Fruit fly (Drosophila melanogaster) whole organism, embryonic: ENCODE results near the gene CG15880.
A peak's percentile ranks its signal among the peaks of the same experiment; 100 is the strongest.

Experiments used
- ATbp ChIP-seq: fragments of 200-800 bp; sonication (Bioruptor generic); optimal IDR thresholded peaks from 2 replicates; lab custom pipeline; 2017; ENCODE audit warnings: missing biosample characterization, mild to moderate bottlenecking, missing genetic modification characterization, missing genetic modification reagents
- B-H2 ChIP-seq: fragments of 200-800 bp; sonication (Bioruptor generic); optimal IDR thresholded peaks from 2 replicates; lab custom pipeline; 2018; ENCODE audit warnings: missing biosample characterization, mild to moderate bottlenecking, missing genetic modification characterization
- BEAF-32 ChIP-seq: fragments of 200-800 bp; sonication (Bioruptor generic); optimal IDR thresholded peaks from 3 replicates; lab custom pipeline; 2017; ENCODE audit warnings: missing biosample characterization, missing genetic modification characterization, mild to moderate bottlenecking, moderate library complexity, missing genetic modification reagents
- CG1024 ChIP-seq: fragments of 200-800 bp; sonication (Bioruptor generic); IDR thresholded peaks from 2 replicates; pipeline ENCODE4 v1.3.6; 2022; ENCODE audit warnings: missing biosample characterization, missing genetic modification characterization
- CG11456 ChIP-seq: fragments of 200-800 bp; sonication (Bioruptor generic); IDR thresholded peaks from 3 replicates; pipeline ENCODE4 v1.3.6; 2022; ENCODE audit warnings: missing biosample characterization, missing genetic modification characterization
- CG13624 ChIP-seq: fragments of 200-800 bp; sonication (Bioruptor generic); optimal IDR thresholded peaks from 2 replicates; lab custom pipeline; 2016; ENCODE audit warnings: missing biosample characterization, missing genetic modification characterization
- CG14441 ChIP-seq: fragments of 200-800 bp; sonication (Bioruptor generic); IDR thresholded peaks from 2 replicates; pipeline ENCODE4 v1.3.6; 2022; ENCODE audit warnings: missing biosample characterization, missing genetic modification characterization
- CG17568 ChIP-seq: fragments of 200-800 bp; sonication (Bioruptor generic); optimal IDR thresholded peaks from 2 replicates; lab custom pipeline; 2018; ENCODE audit warnings: missing biosample characterization, mild to moderate bottlenecking, missing genetic modification characterization, moderate library complexity
- CG18476 ChIP-seq: fragments of 200-800 bp; sonication (Bioruptor generic); optimal IDR thresholded peaks from 2 replicates; lab custom pipeline; 2016; ENCODE audit warnings: missing biosample characterization, mild to moderate bottlenecking, missing genetic modification characterization
- CG2129 ChIP-seq: fragments of 200-800 bp; sonication (Bioruptor generic); IDR thresholded peaks from 2 replicates; pipeline ENCODE4 v1.3.6; 2022; ENCODE audit warnings: missing biosample characterization, missing genetic modification characterization; ENCODE audit not compliant: partially characterized antibody
- CG31224 ChIP-seq: fragments of 200-800 bp; sonication (Bioruptor generic); IDR thresholded peaks from 2 replicates; pipeline ENCODE4 v1.3.6; 2022; ENCODE audit warnings: missing biosample characterization, missing genetic modification characterization
- CG32532 ChIP-seq: fragments of 200-800 bp; sonication (Bioruptor generic); IDR thresholded peaks from 2 replicates; pipeline ENCODE4 v1.3.6; 2022; ENCODE audit warnings: missing biosample characterization, missing genetic modification characterization
- CG4404 ChIP-seq: fragments of 200-800 bp; sonication (Bioruptor generic); IDR thresholded peaks from 2 replicates; pipeline ENCODE4 v1.3.6; 2022; ENCODE audit warnings: missing biosample characterization, missing genetic modification characterization
- CG6689 ChIP-seq: fragments of 200-800 bp; sonication (Bioruptor generic); IDR thresholded peaks from 2 replicates; pipeline ENCODE4 v1.3.6; 2022; ENCODE audit warnings: missing biosample characterization, missing genetic modification characterization
- CG6765 ChIP-seq: fragments of 200-800 bp; sonication (Bioruptor generic); optimal IDR thresholded peaks from 3 replicates; lab custom pipeline; 2017; ENCODE audit warnings: missing biosample characterization, mild to moderate bottlenecking, missing genetic modification characterization
- CG6813 ChIP-seq: fragments of 200-800 bp; sonication (Bioruptor generic); optimal IDR thresholded peaks from 2 replicates; lab custom pipeline; 2017; ENCODE audit warnings: missing biosample characterization, missing genetic modification characterization, mild to moderate bottlenecking, moderate library complexity, missing genetic modification reagents
- CG9727 ChIP-seq: fragments of 200-800 bp; sonication (Bioruptor generic); optimal IDR thresholded peaks from 3 replicates; lab custom pipeline; 2017; ENCODE audit warnings: missing biosample characterization, mild to moderate bottlenecking, missing genetic modification characterization
- CTCF ChIP-seq: fragments of 200-800 bp; sonication (Bioruptor generic); optimal IDR thresholded peaks from 2 replicates; lab custom pipeline; 2017; ENCODE audit warnings: missing biosample characterization, mild to moderate bottlenecking, missing genetic modification characterization, moderate library complexity
- CrebB ChIP-seq: fragments of 200-800 bp; sonication (Bioruptor generic); optimal IDR thresholded peaks from 3 replicates; lab custom pipeline; 2018; ENCODE audit warnings: missing biosample characterization, mild to moderate bottlenecking, missing genetic modification characterization
- Doc3 ChIP-seq: fragments of 200-800 bp; sonication (Bioruptor generic); IDR thresholded peaks from 3 replicates; pipeline ENCODE4 v1.3.6; 2022; ENCODE audit warnings: missing biosample characterization, missing genetic modification characterization; ENCODE audit not compliant: partially characterized antibody
- Dp ChIP-seq: fragments of 200-800 bp; sonication (Bioruptor generic); optimal IDR thresholded peaks from 2 replicates; lab custom pipeline; 2018; ENCODE audit warnings: missing biosample characterization, mild to moderate bottlenecking, missing genetic modification characterization, moderate library complexity
- MTF-1 ChIP-seq: fragments of 200-800 bp; sonication (Bioruptor generic); optimal IDR thresholded peaks from 2 replicates; lab custom pipeline; 2018; ENCODE audit warnings: missing biosample characterization, mild to moderate bottlenecking, missing genetic modification characterization, borderline replicate concordance
- Med ChIP-seq: fragments of 200-800 bp; sonication (Bioruptor generic); peaks from one replicate; lab custom pipeline; 2016; ENCODE audit warnings: missing biosample characterization, missing genetic modification characterization, mild to moderate bottlenecking, inconsistent platforms, moderate library complexity
- Meics ChIP-seq: fragments of 200-800 bp; sonication (Bioruptor generic); optimal IDR thresholded peaks from 2 replicates; lab custom pipeline; 2017; ENCODE audit warnings: missing biosample characterization, mild to moderate bottlenecking, missing genetic modification characterization
- PHDP ChIP-seq: fragments of 200-800 bp; sonication (Bioruptor generic); optimal IDR thresholded peaks from 3 replicates; lab custom pipeline; 2018; ENCODE audit warnings: missing biosample characterization, mild to moderate bottlenecking, missing genetic modification characterization, moderate library complexity
- Rx ChIP-seq: fragments of 200-800 bp; sonication (Bioruptor generic); IDR thresholded peaks from 2 replicates; pipeline ENCODE4 v1.3.6; 2022; ENCODE audit warnings: missing biosample characterization, missing genetic modification characterization
- Sin3A ChIP-seq: fragments of >200 bp; optimal IDR thresholded peaks from 2 replicates; lab custom pipeline; 2018
- Sox102F ChIP-seq: fragments of 200-800 bp; sonication (Bioruptor generic); optimal IDR thresholded peaks from 2 replicates; lab custom pipeline; 2018; ENCODE audit warnings: missing biosample characterization, mild to moderate bottlenecking, missing genetic modification characterization, moderate library complexity
- bbx ChIP-seq: fragments of 200-800 bp; sonication (Bioruptor generic); IDR thresholded peaks from 2 replicates; pipeline ENCODE4 v1.3.6; 2022; ENCODE audit warnings: missing biosample characterization, missing genetic modification characterization; ENCODE audit not compliant: partially characterized antibody
- cad ChIP-seq: fragments of >200 bp; optimal IDR thresholded peaks from 2 replicates; lab custom pipeline; 2017; ENCODE audit warnings: missing biosample characterization, missing genetic modification characterization
- chinmo ChIP-seq: fragments of 200-800 bp; sonication (Bioruptor generic); IDR thresholded peaks from 4 replicates; pipeline ENCODE4 v1.3.6; 2022; ENCODE audit warnings: missing biosample characterization, missing genetic modification characterization; ENCODE audit not compliant: partially characterized antibody
- danr ChIP-seq: fragments of 200-800 bp; sonication (Bioruptor generic); IDR thresholded peaks from 2 replicates; pipeline ENCODE4 v1.3.6; 2022; ENCODE audit warnings: missing biosample characterization, missing genetic modification characterization
- emc ChIP-seq: fragments of 200-800 bp; sonication (Bioruptor generic); optimal IDR thresholded peaks from 2 replicates; lab custom pipeline; 2016; ENCODE audit warnings: missing biosample characterization, missing genetic modification characterization
- eyg ChIP-seq: fragments of 200-800 bp; sonication (Bioruptor generic); optimal IDR thresholded peaks from 3 replicates; lab custom pipeline; 2016; ENCODE audit warnings: missing biosample characterization, missing genetic modification characterization
- her ChIP-seq: fragments of 200-800 bp; sonication (Bioruptor generic); optimal IDR thresholded peaks from 2 replicates; lab custom pipeline; 2016; ENCODE audit warnings: missing biosample characterization, missing genetic modification characterization
- kah ChIP-seq: fragments of 200-800 bp; sonication (Bioruptor generic); optimal IDR thresholded peaks from 2 replicates; lab custom pipeline; 2018; ENCODE audit warnings: missing biosample characterization, mild to moderate bottlenecking, missing genetic modification characterization
- kni ChIP-seq: fragments of 200-800 bp; sonication (Bioruptor generic); optimal IDR thresholded peaks from 3 replicates; lab custom pipeline; 2017; ENCODE audit warnings: mild to moderate bottlenecking, missing biosample characterization, missing genetic modification reagents, missing genetic modification characterization
- mam ChIP-seq: fragments of 200-800 bp; sonication (Bioruptor generic); optimal IDR thresholded peaks from 3 replicates; lab custom pipeline; 2016; ENCODE audit warnings: missing biosample characterization, missing genetic modification characterization
- nerfin-1 ChIP-seq: fragments of 200-800 bp; sonication (Bioruptor generic); optimal IDR thresholded peaks from 3 replicates; lab custom pipeline; 2019; ENCODE audit warnings: missing biosample characterization, mild to moderate bottlenecking, missing genetic modification characterization, moderate library complexity
- nom ChIP-seq: fragments of 200-800 bp; sonication (Bioruptor generic); optimal IDR thresholded peaks from 2 replicates; lab custom pipeline; 2017; ENCODE audit warnings: missing biosample characterization, missing genetic modification characterization, mild to moderate bottlenecking, moderate library complexity, missing genetic modification reagents
- otp ChIP-seq: fragments of 200-800 bp; sonication (Bioruptor generic); IDR thresholded peaks from 3 replicates; pipeline ENCODE4, ENCODE4 v1.3.6; 2022; ENCODE audit warnings: missing biosample characterization, missing genetic modification characterization
- p53 ChIP-seq: fragments of 200-800 bp; sonication (Bioruptor generic); optimal IDR thresholded peaks from 2 replicates; lab custom pipeline; 2016; ENCODE audit warnings: missing biosample characterization, missing genetic modification characterization
- pzg ChIP-seq: fragments of 200-800 bp; sonication (Bioruptor generic); optimal IDR thresholded peaks from 3 replicates; lab custom pipeline; 2018; ENCODE audit warnings: missing biosample characterization, mild to moderate bottlenecking, missing genetic modification characterization, moderate library complexity
- ro ChIP-seq: fragments of 200-800 bp; sonication (Bioruptor generic); IDR thresholded peaks from 2 replicates; pipeline ENCODE4 v1.3.6; 2022; ENCODE audit warnings: missing biosample characterization, missing genetic modification characterization
- sens ChIP-seq: fragments of 200-800 bp; sonication (Bioruptor generic); peaks from one replicate; lab custom pipeline; 2016; ENCODE audit warnings: missing biosample characterization, missing genetic modification characterization
- seq ChIP-seq: fragments of 200-800 bp; sonication (Bioruptor generic); IDR thresholded peaks from 2 replicates; pipeline ENCODE4 v1.3.6; 2022; ENCODE audit warnings: missing biosample characterization, missing genetic modification characterization
- sim ChIP-seq: fragments of 200-800 bp; sonication (Bioruptor generic); IDR thresholded peaks from 2 replicates; pipeline ENCODE4 v1.3.6; 2022; ENCODE audit warnings: missing biosample characterization, missing genetic modification characterization
- tll ChIP-seq, 2 experiments: fragments of 200-800 bp in 1 of 2; fragments of >200 bp in 1 of 2; sonication (Bioruptor generic) in 1 of 2; optimal IDR thresholded peaks; 2 replicates each; lab custom pipeline; 2017 to 2019; ENCODE audit warnings: missing biosample characterization in 2 of 2, missing genetic modification characterization in 2 of 2, mild to moderate bottlenecking in 1 of 2, moderate library complexity in 1 of 2
- unpg ChIP-seq: fragments of 200-800 bp; sonication (Bioruptor generic); optimal IDR thresholded peaks from 3 replicates; lab custom pipeline; 2018; ENCODE audit warnings: missing biosample characterization, mild to moderate bottlenecking, missing genetic modification characterization, moderate library complexity
- zen2 ChIP-seq: fragments of 200-800 bp; sonication (Bioruptor generic); IDR thresholded peaks from 3 replicates; pipeline ENCODE4 v1.3.6; 2022; ENCODE audit warnings: missing biosample characterization, missing genetic modification characterization; ENCODE audit not compliant: partially characterized antibody

Gene CG15880

dm6 chr2L:849787-850512, 32.2 kb upstream of the CG15880 start (continued):
- no peak for TF ChIP-seq zen2
- no peak for TF ChIP-seq CG6765 (GFP tag; lab: Kevin White, UChicago)
- no peak for TF ChIP-seq seq (GFP tag; lab: Robert Waterston, UW)
- TF ChIP-seq PHDP (tag; lab: Kevin White, UChicago) = no peak
- no peak for TF ChIP-seq CG31224 (GFP tag; lab: Robert Waterston, UW)
- TF ChIP-seq sim (GFP tag; lab: Robert Waterston, UW) = no peak
- TF ChIP-seq kah (GFP tag; lab: Kevin White, UChicago) = no peak
- TF ChIP-seq BEAF-32 (GFP tag; lab: Kevin White, UChicago) = no peak
- TF ChIP-seq her = no peak
- TF ChIP-seq CG6689 = no peak
- no peak for TF ChIP-seq B-H2 (GFP tag; lab: Kevin White, UChicago)
- TF ChIP-seq CG6813 (GFP tag; lab: Kevin White, UChicago) = no peak
- no peak for TF ChIP-seq Doc3 (GFP tag; lab: Robert Waterston, UW)
- no peak for TF ChIP-seq CrebB (tag; lab: Kevin White, UChicago)
- TF ChIP-seq tll (GFP tag; optimal IDR thresholded peaks at IDR 0.05; lab: Kevin White, UChicago) = peak in 1 of 2 experiments; percentile 55
- no peak for TF ChIP-seq CG4404
- no peak for TF ChIP-seq nom (GFP tag; lab: Kevin White, UChicago)
- TF ChIP-seq CG1024 (GFP tag; lab: Robert Waterston, UW) = no peak
- no peak for TF ChIP-seq otp (GFP tag; lab: Robert Waterston, UW)
- TF ChIP-seq CG2129 = no peak
- TF ChIP-seq Sox102F (GFP tag; lab: Kevin White, UChicago) = no peak
- TF ChIP-seq Meics (GFP tag; lab: Kevin White, UChicago) = no peak
- TF ChIP-seq chinmo (GFP tag; lab: Robert Waterston, UW) = no peak
- TF ChIP-seq CG32532 (GFP tag; lab: Robert Waterston, UW) = no peak
- no peak for TF ChIP-seq pzg (GFP tag; lab: Kevin White, UChicago)
- TF ChIP-seq bbx (GFP tag; lab: Robert Waterston, UW) = 0 out of 2 replicates have a peak, but pooled peaks have one; percentile 22
- TF ChIP-seq CTCF (GFP tag; lab: Kevin White, UChicago) = no peak
- no peak for TF ChIP-seq emc (GFP tag; lab: Kevin White, UChicago)
- TF ChIP-seq ATbp (GFP tag; lab: Kevin White, UChicago) = no peak
- no peak for TF ChIP-seq mam
- TF ChIP-seq p53 (GFP tag; lab: Kevin White, UChicago) = no peak
- TF ChIP-seq danr = no peak
- TF ChIP-seq CG14441 (GFP tag; lab: Robert Waterston, UW) = no peak
- TF ChIP-seq CG9727 (GFP tag; lab: Kevin White, UChicago) = no peak
- no peak for TF ChIP-seq Rx (GFP tag; lab: Robert Waterston, UW)
- no peak for TF ChIP-seq CG18476
- no peak for TF ChIP-seq eyg (GFP tag; lab: Kevin White, UChicago)
- no peak for TF ChIP-seq unpg (GFP tag; lab: Kevin White, UChicago)
- TF ChIP-seq MTF-1 (GFP tag; lab: Kevin White, UChicago) = no peak
- peak; percentile 62 for TF ChIP-seq Med (GFP tag; lab: Kevin White, UChicago)
- 0 out of 3 replicates have a peak, but pooled peaks have one; percentile 18 for TF ChIP-seq CG11456 (GFP tag; lab: Robert Waterston, UW)
- TF ChIP-seq Sin3A (lab: Kevin White, UChicago) = no peak
- peak; percentile 59 for TF ChIP-seq sens
- no peak for TF ChIP-seq nerfin-1 (tag; lab: Kevin White, UChicago)
- TF ChIP-seq cad (GFP tag; lab: Kevin White, UChicago) = no peak
- TF ChIP-seq kni (GFP tag; lab: Kevin White, UChicago) = no peak
- no peak for TF ChIP-seq CG13624 (GFP tag; lab: Kevin White, UChicago)
- TF ChIP-seq CG17568 (GFP tag; lab: Kevin White, UChicago) = no peak
- TF ChIP-seq ro = no peak
- TF ChIP-seq Dp = no peak
